Fruit fly (Drosophila melanogaster) whole organism, embryonic: ENCODE data around the gene jet.

Source experiments
- Atf6 ChIP-seq: fragments of 200-800 bp; sonication (Bioruptor generic); IDR thresholded peaks from 2 replicates; pipeline ENCODE4 v1.3.6; 2022; ENCODE audit warnings: missing biosample characterization, missing genetic modification characterization
- CG10431 ChIP-seq: fragments of 200-800 bp; sonication (Bioruptor generic); optimal IDR thresholded peaks from 3 replicates; lab custom pipeline; 2018; ENCODE audit warnings: missing biosample characterization, mild to moderate bottlenecking, missing genetic modification characterization
- CG10543 ChIP-seq: fragments of 200-800 bp; sonication (Bioruptor generic); optimal IDR thresholded peaks from 3 replicates; lab custom pipeline; 2017; ENCODE audit warnings: missing biosample characterization, mild to moderate bottlenecking, missing genetic modification characterization, moderate library complexity
- CG11723 ChIP-seq: fragments of 200-800 bp; sonication (Bioruptor generic); optimal IDR thresholded peaks from 2 replicates; lab custom pipeline; 2017; ENCODE audit warnings: missing biosample characterization, mild to moderate bottlenecking, missing genetic modification characterization
- CG12236 ChIP-seq: fragments of 200-800 bp; sonication (Bioruptor generic); optimal IDR thresholded peaks from 2 replicates; lab custom pipeline; 2016; ENCODE audit warnings: missing biosample characterization, missing genetic modification characterization
- CG1233 ChIP-seq: fragments of 200-800 bp; sonication (Bioruptor generic); optimal IDR thresholded peaks from 4 replicates; lab custom pipeline; 2018; ENCODE audit warnings: missing biosample characterization, mild to moderate bottlenecking, missing genetic modification characterization
- CG13424 ChIP-seq: fragments of 200-800 bp; sonication (Bioruptor generic); optimal IDR thresholded peaks from 2 replicates; lab custom pipeline; 2019; ENCODE audit warnings: missing biosample characterization, mild to moderate bottlenecking, missing genetic modification characterization, moderate library complexity
- CG15011 ChIP-seq: fragments of 200-800 bp; sonication (Bioruptor generic); optimal IDR thresholded peaks from 3 replicates; lab custom pipeline; 2018; ENCODE audit warnings: missing biosample characterization, mild to moderate bottlenecking, missing genetic modification characterization
- CG16815 ChIP-seq: fragments of 200-800 bp; sonication (Bioruptor generic); optimal IDR thresholded peaks from 3 replicates; lab custom pipeline; 2017; ENCODE audit warnings: missing biosample characterization, mild to moderate bottlenecking, missing genetic modification characterization
- CG17186 ChIP-seq: fragments of 200-800 bp; sonication (Bioruptor generic); optimal IDR thresholded peaks from 3 replicates; lab custom pipeline; 2017; ENCODE audit warnings: missing biosample characterization, missing genetic modification reagents, missing genetic modification characterization
- CG17328 ChIP-seq: fragments of 200-800 bp; sonication (Bioruptor generic); IDR thresholded peaks from 2 replicates; pipeline ENCODE4 v1.3.6; 2022; ENCODE audit warnings: missing biosample characterization, missing genetic modification characterization
- CG2199 ChIP-seq: fragments of 200-800 bp; sonication (Bioruptor generic); IDR thresholded peaks from 3 replicates; pipeline ENCODE4 v1.3.6; 2022; ENCODE audit warnings: missing biosample characterization, missing genetic modification characterization
- CG32532 ChIP-seq: fragments of 200-800 bp; sonication (Bioruptor generic); IDR thresholded peaks from 2 replicates; pipeline ENCODE4 v1.3.6; 2022; ENCODE audit warnings: missing biosample characterization, missing genetic modification characterization
- CG3281 ChIP-seq: fragments of 200-800 bp; sonication (Bioruptor generic); optimal IDR thresholded peaks from 3 replicates; lab custom pipeline; 2017; ENCODE audit warnings: missing biosample characterization, mild to moderate bottlenecking, missing genetic modification characterization
- CG3407 ChIP-seq: fragments of 200-800 bp; sonication (Bioruptor generic); optimal IDR thresholded peaks from 2 replicates; lab custom pipeline; 2018; ENCODE audit warnings: missing biosample characterization, mild to moderate bottlenecking, missing genetic modification characterization
- CG34224 ChIP-seq: fragments of 200-800 bp; sonication (Bioruptor generic); IDR thresholded peaks from 3 replicates; pipeline ENCODE4 v1.3.6; 2022; ENCODE audit warnings: missing biosample characterization, missing genetic modification characterization; ENCODE audit not compliant: partially characterized antibody
- CG4282 ChIP-seq: fragments of 200-800 bp; sonication (Bioruptor generic); optimal IDR thresholded peaks from 2 replicates; lab custom pipeline; 2016; ENCODE audit warnings: missing biosample characterization, missing genetic modification characterization
- CG6683 ChIP-seq: fragments of 200-800 bp; sonication (Bioruptor generic); optimal IDR thresholded peaks from 2 replicates; lab custom pipeline; 2017; ENCODE audit warnings: missing biosample characterization, mild to moderate bottlenecking, missing genetic modification characterization, missing genetic modification reagents
- CG7987 ChIP-seq: fragments of 200-800 bp; sonication (Bioruptor generic); optimal IDR thresholded peaks from 2 replicates; lab custom pipeline; 2018; ENCODE audit warnings: missing biosample characterization, mild to moderate bottlenecking, missing genetic modification characterization, moderate library complexity
- CG8924 ChIP-seq: fragments of 200-800 bp; optimal IDR thresholded peaks from 3 replicates; lab custom pipeline; 2019; ENCODE audit warnings: missing biosample characterization, mild to moderate bottlenecking, missing genetic modification characterization, moderate library complexity
- Chrac-16 ChIP-seq: fragments of 200-800 bp; sonication (Bioruptor generic); optimal IDR thresholded peaks from 3 replicates; lab custom pipeline; 2016; ENCODE audit warnings: missing biosample characterization, missing genetic modification characterization
- D ChIP-seq, 2 experiments: fragments of 200-800 bp in 1 of 2; fragments of >200 bp in 1 of 2; sonication (Bioruptor generic) in 1 of 2; optimal IDR thresholded peaks; 2 replicates in 1 of 2; 3 replicates in 1 of 2; lab custom pipeline; 2017; ENCODE audit warnings: mild to moderate bottlenecking in 1 of 2, missing biosample characterization in 1 of 2, missing genetic modification characterization in 1 of 2, missing genetic modification reagents in 1 of 2
- Deaf1 ChIP-seq: fragments of 200-800 bp; optimal IDR thresholded peaks from 3 replicates; lab custom pipeline; 2019; ENCODE audit warnings: missing biosample characterization, mild to moderate bottlenecking, missing genetic modification characterization, moderate library complexity
- E2f1 ChIP-seq: fragments of 200-800 bp; sonication (Bioruptor generic); IDR thresholded peaks from 2 replicates; pipeline ENCODE4 v1.3.6; 2022; ENCODE audit warnings: missing biosample characterization, missing genetic modification characterization
- ERR ChIP-seq: fragments of 200-800 bp; sonication (Bioruptor generic); optimal IDR thresholded peaks from 2 replicates; lab custom pipeline; 2016; ENCODE audit warnings: missing biosample characterization, missing genetic modification characterization
- Fer1 ChIP-seq: fragments of 200-800 bp; sonication (Bioruptor generic); optimal IDR thresholded peaks from 2 replicates; lab custom pipeline; 2017; ENCODE audit warnings: missing biosample characterization, mild to moderate bottlenecking, missing genetic modification characterization
- Fer2 ChIP-seq: fragments of 200-800 bp; sonication (Bioruptor generic); optimal IDR thresholded peaks from 2 replicates; lab custom pipeline; 2018; ENCODE audit warnings: missing biosample characterization, mild to moderate bottlenecking, missing genetic modification characterization, moderate library complexity
- GATAe ChIP-seq: fragments of 200-800 bp; sonication (Bioruptor generic); conservative IDR thresholded peaks from 2 replicates; pipeline ENCODE4 v1.3.6; 2022; ENCODE audit warnings: missing biosample characterization, missing genetic modification characterization
- Hmr ChIP-seq: fragments of 200-800 bp; sonication (Bioruptor generic); optimal IDR thresholded peaks from 3 replicates; lab custom pipeline; 2017; ENCODE audit warnings: mild to moderate bottlenecking, missing biosample characterization, missing genetic modification reagents, missing genetic modification characterization
- MTF-1 ChIP-seq: fragments of 200-800 bp; sonication (Bioruptor generic); optimal IDR thresholded peaks from 2 replicates; lab custom pipeline; 2018; ENCODE audit warnings: missing biosample characterization, mild to moderate bottlenecking, missing genetic modification characterization, borderline replicate concordance
- Med ChIP-seq: fragments of 200-800 bp; sonication (Bioruptor generic); peaks from one replicate; lab custom pipeline; 2016; ENCODE audit warnings: missing biosample characterization, missing genetic modification characterization, mild to moderate bottlenecking, inconsistent platforms, moderate library complexity
- Scr ChIP-seq: fragments of 200-800 bp; sonication (Bioruptor generic); IDR thresholded peaks from 2 replicates; pipeline ENCODE4 v1.3.6; 2022; ENCODE audit warnings: missing biosample characterization, missing genetic modification characterization; ENCODE audit not compliant: partially characterized antibody
- Sox102F ChIP-seq: fragments of 200-800 bp; sonication (Bioruptor generic); optimal IDR thresholded peaks from 2 replicates; lab custom pipeline; 2018; ENCODE audit warnings: missing biosample characterization, mild to moderate bottlenecking, missing genetic modification characterization, moderate library complexity
- caup ChIP-seq: fragments of 200-800 bp; sonication (Bioruptor generic); optimal IDR thresholded peaks from 3 replicates; lab custom pipeline; 2017; ENCODE audit warnings: missing biosample characterization, mild to moderate bottlenecking, missing genetic modification characterization, moderate library complexity; ENCODE audit not compliant: severe bottlenecking
- dpn ChIP-seq, 2 experiments: fragments of 200-800 bp; sonication (Bioruptor generic); optimal IDR thresholded peaks; 3 replicates each; lab custom pipeline; 2016; ENCODE audit warnings: missing biosample characterization in 2 of 2, missing genetic modification characterization in 2 of 2
- eyg ChIP-seq: fragments of 200-800 bp; sonication (Bioruptor generic); optimal IDR thresholded peaks from 3 replicates; lab custom pipeline; 2016; ENCODE audit warnings: missing biosample characterization, missing genetic modification characterization
- fd96Cb ChIP-seq: fragments of 200-800 bp; sonication (Bioruptor generic); optimal IDR thresholded peaks from 2 replicates; lab custom pipeline; 2018; ENCODE audit warnings: missing biosample characterization, mild to moderate bottlenecking, missing genetic modification characterization, moderate library complexity
- gem ChIP-seq: fragments of 200-800 bp; sonication (Bioruptor generic); optimal IDR thresholded peaks from 2 replicates; lab custom pipeline; 2019; ENCODE audit warnings: missing biosample characterization, mild to moderate bottlenecking, missing genetic modification characterization, moderate library complexity
- jumu ChIP-seq: fragments of 200-800 bp; sonication (Bioruptor generic); optimal IDR thresholded peaks from 3 replicates; lab custom pipeline; 2016; ENCODE audit warnings: missing biosample characterization, missing genetic modification characterization
- pita ChIP-seq: fragments of 200-800 bp; sonication (Bioruptor generic); optimal IDR thresholded peaks from 2 replicates; lab custom pipeline; 2017; ENCODE audit warnings: missing biosample characterization, mild to moderate bottlenecking, missing genetic modification characterization
- pnt ChIP-seq: fragments of 200-800 bp; sonication (Bioruptor generic); optimal IDR thresholded peaks from 3 replicates; lab custom pipeline; 2016; ENCODE audit warnings: missing biosample characterization, missing genetic modification characterization
- sc ChIP-seq, 3 experiments: fragments of >200 bp in 2 of 3; fragments of 200-800 bp in 1 of 3; sonication (Bioruptor generic) in 1 of 3; optimal IDR thresholded peaks; 2 replicates in 2 of 3; 3 replicates in 1 of 3; lab custom pipeline; 2017; ENCODE audit warnings: mild to moderate bottlenecking in 1 of 3, missing biosample characterization in 1 of 3, missing genetic modification characterization in 1 of 3, missing genetic modification reagents in 1 of 3
- sd ChIP-seq: fragments of 200-800 bp; sonication (Bioruptor generic); optimal IDR thresholded peaks from 3 replicates; lab custom pipeline; 2018; ENCODE audit warnings: missing biosample characterization, mild to moderate bottlenecking, missing genetic modification characterization, moderate library complexity
- unpg ChIP-seq: fragments of 200-800 bp; sonication (Bioruptor generic); optimal IDR thresholded peaks from 3 replicates; lab custom pipeline; 2018; ENCODE audit warnings: missing biosample characterization, mild to moderate bottlenecking, missing genetic modification characterization, moderate library complexity
- vfl ChIP-seq: fragments of 200-800 bp; sonication (Bioruptor generic); optimal IDR thresholded peaks from 2 replicates; lab custom pipeline; 2016; ENCODE audit warnings: missing biosample characterization, missing genetic modification characterization
- zen ChIP-seq: fragments of 200-800 bp; sonication (Bioruptor generic); optimal IDR thresholded peaks from 3 replicates; lab custom pipeline; 2018; ENCODE audit warnings: missing biosample characterization, mild to moderate bottlenecking, missing genetic modification characterization, moderate library complexity
- zen2 ChIP-seq: fragments of 200-800 bp; sonication (Bioruptor generic); IDR thresholded peaks from 3 replicates; pipeline ENCODE4 v1.3.6; 2022; ENCODE audit warnings: missing biosample characterization, missing genetic modification characterization; ENCODE audit not compliant: partially characterized antibody

Gene jet

dm6 chr2L:4995010-4995836 lies 45.6 kb upstream of the jet start (continued):
- no peak for TF ChIP-seq Fer1
- TF ChIP-seq zen (tag; lab: Kevin White, UChicago): no peak
- no peak for TF ChIP-seq CG10431
- no peak for TF ChIP-seq Fer2 (tag; lab: Kevin White, UChicago)
- no peak for TF ChIP-seq caup (GFP tag; lab: Kevin White, UChicago)
- TF ChIP-seq CG11723 (GFP tag; lab: Kevin White, UChicago): no peak
- no peak for TF ChIP-seq vfl (GFP tag; lab: Kevin White, UChicago)
- TF ChIP-seq MTF-1 (GFP tag; lab: Kevin White, UChicago): no peak
- no peak for TF ChIP-seq Atf6 (GFP tag; lab: Robert Waterston, UW)
- no peak for TF ChIP-seq GATAe (GFP tag; lab: Robert Waterston, UW)
- no peak for TF ChIP-seq sc (optimal IDR thresholded peaks at IDR 0.05; lab: Kevin White, UChicago)
- TF ChIP-seq sc (GFP tag; optimal IDR thresholded peaks at IDR 0.05; lab: Kevin White, UChicago): no peak
- TF ChIP-seq gem (tag; lab: Kevin White, UChicago): no peak
- no peak for TF ChIP-seq dpn (GFP tag; optimal IDR thresholded peaks at IDR 0.05; lab: Kevin White, UChicago)
- TF ChIP-seq CG17186: no peak
- TF ChIP-seq CG1233 (GFP tag; lab: Kevin White, UChicago): no peak
- TF ChIP-seq E2f1: no peak
- TF ChIP-seq D (optimal IDR thresholded peaks at IDR 0.05; lab: Kevin White, UChicago): no peak
- TF ChIP-seq D (GFP tag; optimal IDR thresholded peaks at IDR 0.05; lab: Kevin White, UChicago): no peak
- no peak for TF ChIP-seq unpg (GFP tag; lab: Kevin White, UChicago)
- no peak for TF ChIP-seq pnt
- no peak for TF ChIP-seq CG6683
- TF ChIP-seq Hmr: no peak
- peak; percentile 73 for TF ChIP-seq Med (GFP tag; lab: Kevin White, UChicago)
- no peak for TF ChIP-seq CG34224 (GFP tag; lab: Robert Waterston, UW)
- no peak for TF ChIP-seq CG15011 (GFP tag; lab: Kevin White, UChicago)
- TF ChIP-seq CG16815 (GFP tag; lab: Kevin White, UChicago): no peak
- TF ChIP-seq fd96Cb (tag; lab: Kevin White, UChicago): no peak
- TF ChIP-seq Sox102F (GFP tag; lab: Kevin White, UChicago): no peak
- TF ChIP-seq sd (tag; lab: Kevin White, UChicago): peak; percentile 86
- TF ChIP-seq CG10543 (GFP tag; lab: Kevin White, UChicago): peak; percentile 33
- TF ChIP-seq CG17328 (GFP tag; lab: Robert Waterston, UW): no peak
- TF ChIP-seq CG3407 (GFP tag; lab: Kevin White, UChicago): no peak
- no peak for TF ChIP-seq CG3281 (GFP tag; lab: Kevin White, UChicago)
- TF ChIP-seq CG13424 (tag; lab: Kevin White, UChicago): no peak
- no peak for TF ChIP-seq ERR
- TF ChIP-seq Deaf1 (tag; lab: Kevin White, UChicago): peak; percentile 71
- TF ChIP-seq CG8924 (tag; lab: Kevin White, UChicago): no peak
- TF ChIP-seq CG12236 (GFP tag; lab: Kevin White, UChicago): no peak
- no peak for TF ChIP-seq CG2199
- no peak for TF ChIP-seq CG4282 (GFP tag; lab: Kevin White, UChicago)
- peak; percentile 22; the same call in 1 of the 2 replicates for TF ChIP-seq Scr
- TF ChIP-seq zen2 (GFP tag; lab: Robert Waterston, UW): no peak
- TF ChIP-seq Chrac-16: no peak
- no peak for TF ChIP-seq jumu (GFP tag; lab: Kevin White, UChicago)
- no peak for TF ChIP-seq CG7987 (GFP tag; lab: Kevin White, UChicago)
- no peak for TF ChIP-seq eyg
- TF ChIP-seq CG32532 (GFP tag; lab: Robert Waterston, UW): peak; percentile 11; the same call in 1 of the 2 replicates
- TF ChIP-seq pita: no peak
